Worm (Caenorhabditis elegans) whole organism, late embryonic: ENCODE data around the gene K08E4.2.

ENCODE experiments used
- elt-4 ChIP-seq: sonication (generic microtip); optimal IDR thresholded peaks from 2 replicates; lab custom pipeline; 2016; ENCODE audit warnings: missing genetic modification characterization, missing compliant biosample characterization
- ztf-16 ChIP-seq: sonication (generic microtip); optimal IDR thresholded peaks from 2 replicates; lab custom pipeline; 2017; ENCODE audit warnings: missing genetic modification characterization, missing compliant biosample characterization

DNA sequence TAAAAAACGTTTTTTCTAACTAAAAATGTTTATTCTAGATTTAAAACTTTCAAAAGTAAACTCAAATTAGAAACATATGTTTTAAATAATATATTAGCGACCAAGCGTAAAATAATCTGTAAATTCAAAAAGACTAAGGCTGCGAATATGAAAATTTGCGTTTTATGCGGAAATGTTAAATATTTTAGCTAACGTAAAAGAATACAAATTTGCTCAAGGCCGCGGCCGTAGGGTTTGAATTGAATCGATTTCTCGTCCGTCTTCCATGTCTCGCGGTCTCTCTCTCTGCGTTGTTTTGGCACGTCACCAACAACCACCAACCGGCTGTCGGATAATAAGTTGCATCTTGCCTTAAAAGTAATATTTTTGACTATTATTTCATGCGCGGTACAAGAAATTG lies 37.4 kb upstream of the K08E4.2 start, which contains the start of gene F11A10.5:
- TF ChIP-seq elt-4 (tag; lab: Kevin White, UChicago) (no peak), ztf-16 (tag; lab: Kevin White, UChicago) (no peak)
